Worm (Caenorhabditis elegans) whole organism, L4 larva: ENCODE measurements around the gene F42H10.2.

Experiments used
- Y48G9A.11 ChIP-seq: fragments of 200-800 bp; sonication (Bioruptor generic); IDR thresholded peaks from 2 replicates; pipeline ENCODE4 v1.3.6; 2022; ENCODE audit warnings: missing genetic modification reagents, missing genetic modification characterization, missing compliant biosample characterization
- arid-1 ChIP-seq: fragments of 200-800 bp; sonication (Bioruptor generic); conservative IDR thresholded peaks from 2 replicates; pipeline ENCODE4 v1.3.6; 2022; ENCODE audit warnings: missing genetic modification reagents, missing genetic modification characterization, missing compliant biosample characterization

DNA sequence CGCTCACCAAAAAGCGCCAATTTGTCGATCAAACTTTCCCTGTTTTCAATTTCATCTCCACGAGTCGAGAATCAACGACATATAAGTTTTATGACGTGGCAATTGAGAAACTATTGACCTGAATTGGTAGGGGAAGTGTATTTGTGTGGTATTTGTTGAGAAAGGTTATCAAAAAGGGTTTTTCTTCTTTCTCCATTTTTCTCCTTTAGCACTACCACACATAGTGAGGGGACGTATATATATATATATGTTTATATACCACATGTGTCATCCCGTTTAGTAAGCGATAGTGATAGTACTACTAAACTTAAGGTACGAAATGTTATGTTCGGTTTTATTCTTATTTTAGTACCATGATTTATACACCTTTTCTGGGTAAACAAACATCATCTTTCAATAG is 32.8 kb upstream of the F42H10.2 start:
- TF ChIP-seq arid-1 (GFP tag; lab: Robert Waterston, UW) (no peak), Y48G9A.11 (GFP tag; lab: Robert Waterston, UW) (no peak)
